Fruit fly (Drosophila melanogaster): Measurements from ENCODE around the gene CG32071.

Gene CG32071

dm6 chr3L:11093046-11093520, 10.6 kb downstream of the CG32071 start, which contains the start of gene JIL-1 (continued):
- TF ChIP-seq zf30C (GFP tag; optimal IDR thresholded peaks at IDR 0.05) (no peak), Awh (GFP tag; IDR thresholded peaks at IDR 0.05) (no peak), gce (GFP tag; IDR thresholded peaks at IDR 0.05) (no peak), CG1832 (GFP tag; optimal IDR thresholded peaks at IDR 0.05) (no peak), Vsx1 (GFP tag; optimal IDR thresholded peaks at IDR 0.05) (peak; percentile 19), CG7556 (GFP tag; optimal IDR thresholded peaks at IDR 0.05) (peak; percentile 27), Nf-YC (tag; optimal IDR thresholded peaks at IDR 0.05) (peak; percentile 65), br (optimal IDR thresholded peaks at IDR 0.05) (no peak), CG7963 (GFP tag; IDR thresholded peaks at IDR 0.05; ENCODE audit: partially characterized antibody) (peak; percentile 79), row (GFP tag; IDR thresholded peaks at IDR 0.05) (peak; percentile 93), CG8924 (tag; optimal IDR thresholded peaks at IDR 0.05) (peak; percentile 12), btn (GFP tag; optimal IDR thresholded peaks at IDR 0.05) (no peak), CG15514 (GFP tag; optimal IDR thresholded peaks at IDR 0.05) (peak; percentile 53), CG17568 (GFP tag; optimal IDR thresholded peaks at IDR 0.05) (peak; percentile 25), CG10366 (GFP tag; IDR thresholded peaks at IDR 0.05) (peak; percentile 65), Bteb2 (GFP tag; optimal IDR thresholded peaks at IDR 0.05) (peak; percentile 18), B-H1 (GFP tag; IDR thresholded peaks at IDR 0.05) (no peak), CG3847 (GFP tag; IDR thresholded peaks at IDR 0.05) (peak; percentile 96), dysf (GFP tag; IDR thresholded peaks at IDR 0.05) (peak; percentile 75), CG43689 (GFP tag; IDR thresholded peaks at IDR 0.05) (0 out of 2 replicates have a peak, but pooled peaks have one; percentile 31), Atf3 (GFP tag; optimal IDR thresholded peaks at IDR 0.05) (no peak), CG7372 (GFP tag; IDR thresholded peaks at IDR 0.05) (peak; percentile 48; the same call in 1 of the 2 replicates), cad (GFP tag; optimal IDR thresholded peaks at IDR 0.05) (no peak), D19B (GFP tag; optimal IDR thresholded peaks at IDR 0.05) (no peak), CG11504 (tag; optimal IDR thresholded peaks at IDR 0.05) (peak; percentile 61), ac (GFP tag; optimal IDR thresholded peaks at IDR 0.05) (no peak), HmgD (GFP tag; optimal IDR thresholded peaks at IDR 0.05) (no peak), CG7357 (GFP tag; IDR thresholded peaks at IDR 0.05) (0 out of 3 replicates have a peak, but pooled peaks have one; percentile 45), tgo (GFP tag; IDR thresholded peaks at IDR 0.05) (peak; percentile 76), knrl (GFP tag; IDR thresholded peaks at IDR 0.05; ENCODE audit: partially characterized antibody) (peak; percentile 87), cwo (GFP tag; optimal IDR thresholded peaks at IDR 0.05) (peak; percentile 17), NFAT (GFP tag; IDR thresholded peaks at IDR 0.05) (peak; percentile 92), gro (GFP tag; optimal IDR thresholded peaks at IDR 0.05) (peak; percentile 48), wek (GFP tag; optimal IDR thresholded peaks at IDR 0.05) (no peak), bowl (GFP tag; IDR thresholded peaks at IDR 0.05) (no peak; the same call in 1 of the 2 replicates), Asciz (GFP tag; optimal IDR thresholded peaks at IDR 0.05) (peak; percentile 33), otp (GFP tag; IDR thresholded peaks at IDR 0.05) (0 out of 3 replicates have a peak, but pooled peaks have one; percentile 11), CG16815 (GFP tag; optimal IDR thresholded peaks at IDR 0.05) (peak; percentile 57), dati (GFP tag; IDR thresholded peaks at IDR 0.05) (peak; percentile 47; the same call in 1 of the 2 replicates), CG31441 (GFP tag; IDR thresholded peaks at IDR 0.05) (peak; percentile 47), CG9817 (tag; optimal IDR thresholded peaks at IDR 0.05) (peak; percentile 60), CG11085 (GFP tag; IDR thresholded peaks at IDR 0.05) (peak; percentile 76), peb (GFP tag; IDR thresholded peaks at IDR 0.05) (peak; percentile 33), h (optimal IDR thresholded peaks at IDR 0.05) (no peak), CG15269 (tag; optimal IDR thresholded peaks at IDR 0.05) (peak; percentile 57), CG2129 (GFP tag; IDR thresholded peaks at IDR 0.05; ENCODE audit: partially characterized antibody) (peak; percentile 78), CG2678 (tag; optimal IDR thresholded peaks at IDR 0.05) (peak; percentile 56), CG8478 (optimal IDR thresholded peaks at IDR 0.05) (no peak), CG1602 (GFP tag; optimal IDR thresholded peaks at IDR 0.05) (peak; percentile 46), CG9932 (GFP tag; IDR thresholded peaks at IDR 0.05) (peak; percentile 95), Atf-2 (GFP tag; optimal IDR thresholded peaks at IDR 0.05) (no peak), CG11247 (GFP tag; IDR thresholded peaks at IDR 0.05) (peak; percentile 83)

Data from whole organism, embryonic.